Fruit fly (Drosophila melanogaster): ENCODE data around the gene CG12278.

The CG12278 gene

dm6 chr3R:21015636-21016035 lies 28.2 kb upstream of the CG12278 start, which contains the start of gene CG5697 (continued):
- TF ChIP-seq CG31365 (tag; optimal IDR thresholded peaks at IDR 0.05) (no peak), NFAT (GFP tag; IDR thresholded peaks at IDR 0.05) (0 out of 2 replicates have a peak, but pooled peaks have one; percentile 20), CG4820 (GFP tag; optimal IDR thresholded peaks at IDR 0.05) (no peak), Elba2 (GFP tag; optimal IDR thresholded peaks at IDR 0.05) (no peak), CG12071 (GFP tag; optimal IDR thresholded peaks at IDR 0.05) (no peak), mirr (GFP tag; optimal IDR thresholded peaks at IDR 0.05) (no peak), CG11560 (tag; IDR thresholded peaks at IDR 0.05) (no peak), dysf (GFP tag; IDR thresholded peaks at IDR 0.05) (no peak), D19B (GFP tag; optimal IDR thresholded peaks at IDR 0.05) (no peak), Lim3 (GFP tag; IDR thresholded peaks at IDR 0.05) (no peak), CG30403 (GFP tag; optimal IDR thresholded peaks at IDR 0.05) (no peak), z (GFP tag; IDR thresholded peaks at IDR 0.05) (no peak), pfk (GFP tag; optimal IDR thresholded peaks at IDR 0.05) (no peak), CG10543 (GFP tag; optimal IDR thresholded peaks at IDR 0.05) (peak; percentile 46), sr (GFP tag; IDR thresholded peaks at IDR 0.05) (no peak), MTF-1 (GFP tag; optimal IDR thresholded peaks at IDR 0.05; ENCODE audit: borderline replicate concordance) (peak; percentile 24), CG18764 (GFP tag; optimal IDR thresholded peaks at IDR 0.05) (no peak), BEAF-32 (GFP tag; optimal IDR thresholded peaks at IDR 0.05) (no peak), CG13296 (GFP tag; optimal IDR thresholded peaks at IDR 0.05) (peak; percentile 26)

- no peak for TF ChIP-seq jigr1 (GFP tag; IDR thresholded peaks at IDR 0.05)
- peak; percentile 38 for TF ChIP-seq HHEX (GFP tag; optimal IDR thresholded peaks at IDR 0.05)
- no peak for TF ChIP-seq Sox100B (GFP tag; optimal IDR thresholded peaks at IDR 0.05)
- peak; percentile 38; the same call in 1 of the 3 replicates for TF ChIP-seq sr (GFP tag; IDR thresholded peaks at IDR 0.05)
- no peak for TF ChIP-seq ara (GFP tag; IDR thresholded peaks at IDR 0.05)
- TF ChIP-seq Dbx (GFP tag; IDR thresholded peaks at IDR 0.05): peak; percentile 57; the same call in 2 of the 3 replicates
- TF ChIP-seq CG7839 (tag; optimal IDR thresholded peaks at IDR 0.05): peak; percentile 56
- peak; percentile 57 for TF ChIP-seq trem (tag; optimal IDR thresholded peaks at IDR 0.05)
- peak; percentile 64; the same call in 1 of the 2 replicates for TF ChIP-seq aop (GFP tag; IDR thresholded peaks at IDR 0.05)
- no peak for TF ChIP-seq z (GFP tag; IDR thresholded peaks at IDR 0.05)
- no peak for TF ChIP-seq Neu2 (GFP tag; optimal IDR thresholded peaks at IDR 0.05; ENCODE audit: borderline replicate concordance)
- no peak for TF ChIP-seq cato (GFP tag; optimal IDR thresholded peaks at IDR 0.05; ENCODE audit: borderline replicate concordance)
- peak; percentile 52 for TF ChIP-seq jumu (GFP tag; optimal IDR thresholded peaks at IDR 0.05)
- peak; percentile 65 for TF ChIP-seq Dp (GFP tag; optimal IDR thresholded peaks at IDR 0.05)
- peak; percentile 14 for TF ChIP-seq luna (GFP tag; optimal IDR thresholded peaks at IDR 0.05)
- TF ChIP-seq salm (tag; optimal IDR thresholded peaks at IDR 0.05): no peak
- peak; percentile 47; the same call in 1 of the 2 replicates for TF ChIP-seq lmd (GFP tag; IDR thresholded peaks at IDR 0.05)
- TF ChIP-seq CG12391 (tag; optimal IDR thresholded peaks at IDR 0.05): no peak
- no peak for TF ChIP-seq kni (GFP tag; optimal IDR thresholded peaks at IDR 0.05)
- peak; percentile 53 for TF ChIP-seq CG1647 (GFP tag; optimal IDR thresholded peaks at IDR 0.05)
- TF ChIP-seq klu (GFP tag; IDR thresholded peaks at IDR 0.05): peak; percentile 29; the same call in 1 of the 2 replicates
- TF ChIP-seq gro (GFP tag; optimal IDR thresholded peaks at IDR 0.05): peak; percentile 64
- no peak for TF ChIP-seq oc (tag; optimal IDR thresholded peaks at IDR 0.05)
- no peak for TF ChIP-seq chm (GFP tag; IDR thresholded peaks at IDR 0.05)
- TF ChIP-seq CkIIα-i1 (GFP tag; IDR thresholded peaks at IDR 0.05): no peak
- TF ChIP-seq CG3847 (GFP tag; IDR thresholded peaks at IDR 0.05): peak; percentile 61
- no peak for TF ChIP-seq cas (GFP tag; IDR thresholded peaks at IDR 0.05)
- TF ChIP-seq CG34224 (GFP tag; IDR thresholded peaks at IDR 0.05; ENCODE audit: partially characterized antibody): no peak
- peak; percentile 67; the same call in 1 of the 2 replicates for TF ChIP-seq bbx (GFP tag; IDR thresholded peaks at IDR 0.05; ENCODE audit: partially characterized antibody)
- no peak for TF ChIP-seq bigmax (GFP tag; optimal IDR thresholded peaks at IDR 0.05)
- no peak for TF ChIP-seq CG11695 (GFP tag; IDR thresholded peaks at IDR 0.05)
- TF ChIP-seq CG4424 (GFP tag; optimal IDR thresholded peaks at IDR 0.05): peak; percentile 47
- no peak for TF ChIP-seq CG2875 (GFP tag; optimal IDR thresholded peaks at IDR 0.05)
Measured at dm6 chr3R:21017464-21018080, 26.3 kb upstream of the CG12278 start, which contains the start of gene Rlip. Gene Rlip, plus strand, starts transcription at chr3R:21017684.
